Worm (Caenorhabditis elegans): ENCODE results near the gene seb-3.

ce11 chrX:14999101-14999500 lies 27.0 kb upstream of the seb-3 start, which contains the start of gene cutl-3:
- TF ChIP-seq nhr-76 (tag; optimal IDR thresholded peaks at IDR 0.05) (no peak), egl-27 (tag; optimal IDR thresholded peaks at IDR 0.05) (no peak), ces-1 (GFP tag; optimal IDR thresholded peaks at IDR 0.05) (no peak), fos-1 (tag; optimal IDR thresholded peaks at IDR 0.05) (no peak), lin-13 (GFP tag; optimal IDR thresholded peaks at IDR 0.05) (no peak), nhr-11 (tag; optimal IDR thresholded peaks at IDR 0.05) (no peak), aha-1 (tag; optimal IDR thresholded peaks at IDR 0.05) (no peak), unc-62 (GFP tag; optimal IDR thresholded peaks at IDR 0.05) (no peak), C34B4.2 (tag; optimal IDR thresholded peaks at IDR 0.05) (no peak), ets-5 (GFP tag; IDR thresholded peaks at IDR 0.05) (no peak), efl-3 (GFP tag; optimal IDR thresholded peaks at IDR 0.05) (no peak), nhr-237 (tag; optimal IDR thresholded peaks at IDR 0.05) (no peak), lir-3 (tag; optimal IDR thresholded peaks at IDR 0.05; ENCODE audit: poor library complexity) (no peak)
